Fruit fly (Drosophila melanogaster) whole organism, pupa: ENCODE data around the gene Ltn1.
A peak's percentile ranks its signal among the peaks of the same experiment; 100 is the strongest.

Experiments
- CG12605 ChIP-seq: fragments of 200-800 bp; sonication (Bioruptor generic); IDR thresholded peaks from 2 replicates; pipeline ENCODE4 v1.3.6; 2022; ENCODE audit warnings: missing biosample characterization, missing genetic modification characterization
- CG13204 ChIP-seq: fragments of 200-800 bp; sonication (Bioruptor generic); optimal IDR thresholded peaks from 2 replicates; lab custom pipeline; 2018; ENCODE audit warnings: missing biosample characterization, mild to moderate bottlenecking, missing genetic modification characterization, moderate library complexity
- CG14655 ChIP-seq: fragments of 200-800 bp; sonication (Bioruptor generic); optimal IDR thresholded peaks from 3 replicates; lab custom pipeline; 2017; ENCODE audit warnings: mild to moderate bottlenecking, missing biosample characterization, missing genetic modification reagents, missing genetic modification characterization
- CG17806 ChIP-seq: fragments of 200-800 bp; sonication (Bioruptor generic); optimal IDR thresholded peaks from 2 replicates; lab custom pipeline; 2018; ENCODE audit warnings: missing biosample characterization, mild to moderate bottlenecking, missing genetic modification characterization, moderate library complexity
- CG32121 ChIP-seq: fragments of 200-800 bp; sonication (Bioruptor generic); IDR thresholded peaks from 2 replicates; pipeline ENCODE4 v1.3.6; 2022; ENCODE audit warnings: missing biosample characterization, missing genetic modification characterization
- CG8159 ChIP-seq: fragments of 200-800 bp; sonication (Bioruptor generic); optimal IDR thresholded peaks from 3 replicates; lab custom pipeline; 2018; ENCODE audit warnings: missing biosample characterization, mild to moderate bottlenecking, missing genetic modification characterization, moderate library complexity
- CG8301 ChIP-seq: fragments of 200-800 bp; sonication (Bioruptor generic); optimal IDR thresholded peaks from 2 replicates; lab custom pipeline; 2018; ENCODE audit warnings: missing biosample characterization, mild to moderate bottlenecking, missing genetic modification characterization
- EcR ChIP-seq: fragments of 200-800 bp; sonication (Bioruptor generic); optimal IDR thresholded peaks from 3 replicates; lab custom pipeline; 2019; ENCODE audit warnings: missing biosample characterization, missing genetic modification characterization, mild to moderate bottlenecking, moderate library complexity, missing genetic modification reagents
- Snoo ChIP-seq: fragments of 200-800 bp; sonication (Bioruptor generic); optimal IDR thresholded peaks from 3 replicates; lab custom pipeline; 2017; ENCODE audit warnings: missing biosample characterization, mild to moderate bottlenecking, missing genetic modification characterization, inconsistent platforms
- fd96Ca ChIP-seq: fragments of 200-800 bp; sonication (Bioruptor generic); IDR thresholded peaks from 3 replicates; pipeline ENCODE4 v1.3.6; 2022; ENCODE audit warnings: missing biosample characterization, missing genetic modification characterization
- gl ChIP-seq: fragments of 200-800 bp; sonication (Bioruptor generic); optimal IDR thresholded peaks from 2 replicates; lab custom pipeline; 2018; ENCODE audit warnings: missing biosample characterization, mild to moderate bottlenecking, missing genetic modification characterization

dm6 chr3L:19585979-19586378 lies 33.9 kb upstream of the Ltn1 start, which contains the start of the genes CG9231 and CG9330:
- TF ChIP-seq Snoo = no peak
- peak; percentile 1 for TF ChIP-seq CG8159 (tag; lab: Kevin White, UChicago)
- no peak for TF ChIP-seq CG17806
- TF ChIP-seq CG14655 (GFP tag; lab: Kevin White, UChicago) = no peak
- TF ChIP-seq fd96Ca (GFP tag; lab: Robert Waterston, UW) = no peak
- peak; percentile 14 for TF ChIP-seq EcR
- no peak for TF ChIP-seq CG8301 (tag; lab: Kevin White, UChicago)
- TF ChIP-seq CG13204 = no peak
- TF ChIP-seq CG12605 = no peak
- no peak for TF ChIP-seq gl (tag; lab: Kevin White, UChicago)
- TF ChIP-seq CG32121 (GFP tag; lab: Robert Waterston, UW) = no peak
